Worm (Caenorhabditis elegans) whole organism, L4 larva: ENCODE results near the gene tsen-2.

ENCODE experiments used
- ceh-32 ChIP-seq: sonication (generic microtip); optimal IDR thresholded peaks from 2 replicates; lab custom pipeline; 2016; ENCODE audit warnings: mild to moderate bottlenecking, missing genetic modification characterization, missing compliant biosample characterization; ENCODE audit not compliant: poor library complexity
- cey-2 ChIP-seq: sonication (generic microtip); optimal IDR thresholded peaks from 3 replicates; lab custom pipeline; 2017; ENCODE audit warnings: missing genetic modification characterization, mild to moderate bottlenecking, missing compliant biosample characterization, antibody characterized with exemption, borderline replicate concordance; ENCODE audit not compliant: insufficient read depth
- jun-1 ChIP-seq: fragments of 150-350 bp; optimal IDR thresholded peaks from 2 replicates; lab custom pipeline; 2014; ENCODE audit warnings: missing biosample characterization, missing genetic modification reagents, missing genetic modification characterization
- mep-1 ChIP-seq: fragments of 150-350 bp; sonication (generic microtip); optimal IDR thresholded peaks from 3 replicates; lab custom pipeline; 2014; ENCODE audit warnings: missing biosample characterization, missing genetic modification characterization
- nhr-237 ChIP-seq: sonication (generic microtip); optimal IDR thresholded peaks from 2 replicates; lab custom pipeline; 2017; ENCODE audit warnings: missing biosample characterization, missing genetic modification characterization
- zag-1 ChIP-seq: fragments of 150-350 bp; optimal IDR thresholded peaks from 2 replicates; lab custom pipeline; 2014; ENCODE audit warnings: missing biosample characterization, missing genetic modification characterization

ce11 chrIII:11923586-11923985, 25.5 kb upstream of the tsen-2 start, which contains the start of gene nft-1:
- TF ChIP-seq nhr-237 = no peak
- TF ChIP-seq cey-2 (tag; lab: Kevin White, UChicago) = no peak
- no peak for TF ChIP-seq jun-1 (tag; lab: Kevin White, UChicago)
- no peak for TF ChIP-seq mep-1 (tag; lab: Kevin White, UChicago)
- no peak for TF ChIP-seq ceh-32 (tag; lab: Kevin White, UChicago)
- TF ChIP-seq zag-1 = no peak
